Worm (Caenorhabditis elegans): ENCODE data around the gene txt-5.
A peak's percentile ranks its signal among the peaks of the same experiment; 100 is the strongest.

DNA sequence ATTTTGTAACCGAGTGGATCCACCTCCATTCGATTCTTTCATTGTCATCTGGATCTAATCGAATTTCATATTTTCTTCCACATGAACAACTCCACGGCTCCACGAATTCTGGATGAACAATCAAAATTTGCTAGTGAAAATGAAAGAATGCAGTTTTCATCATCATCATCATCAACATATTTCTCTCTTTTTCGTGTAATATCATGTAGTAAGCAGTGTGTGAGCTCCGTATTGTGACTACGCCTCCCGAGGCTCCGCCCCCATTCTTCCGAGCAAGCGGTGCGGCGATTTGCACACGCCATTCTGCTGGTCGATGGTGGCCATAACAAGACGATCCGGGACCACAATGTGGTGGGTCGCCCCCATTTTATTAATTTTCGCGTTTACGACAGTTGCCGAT, 38.9 kb downstream of the txt-5 start, which contains the start of gene ZK742.7:
- peak; percentile 15 for TF ChIP-seq fkh-10 (GFP tag; optimal IDR thresholded peaks at IDR 0.05)
- no peak for TF ChIP-seq elt-3 (tag; optimal IDR thresholded peaks at IDR 0.05)
- no peak for TF ChIP-seq nhr-43 (tag; optimal IDR thresholded peaks at IDR 0.05; ENCODE audit: poor library complexity, severe bottlenecking)
- TF ChIP-seq unc-62 (GFP tag; optimal IDR thresholded peaks at IDR 0.05) = no peak
- no peak for TF ChIP-seq daf-12 (tag; optimal IDR thresholded peaks at IDR 0.05)

Measured in whole organism, L3 larva.